Fruit fly (Drosophila melanogaster): ENCODE data around the gene Sap47.

Sap47 gene

dm6 chr3R:15972979-15973486, 38.1 kb downstream of the Sap47 start, which contains the start of gene Hel89B (continued):
- peak; percentile 13 for TF ChIP-seq BtbVII (GFP tag; optimal IDR thresholded peaks at IDR 0.05)
- peak; percentile 13 for TF ChIP-seq CG10147 (GFP tag; optimal IDR thresholded peaks at IDR 0.05)
- no peak for TF ChIP-seq hbn (GFP tag; IDR thresholded peaks at IDR 0.05; ENCODE audit: partially characterized antibody)
- no peak for TF ChIP-seq Nf-YA (GFP tag; IDR thresholded peaks at IDR 0.05)
- TF ChIP-seq salm (tag; optimal IDR thresholded peaks at IDR 0.05), result no peak
- TF ChIP-seq CG14860 (GFP tag; IDR thresholded peaks at IDR 0.05; ENCODE audit: partially characterized antibody), result no peak
- no peak for TF ChIP-seq CHES-1-like (GFP tag; optimal IDR thresholded peaks at IDR 0.05)
- TF ChIP-seq CG11504 (tag; optimal IDR thresholded peaks at IDR 0.05), result peak; percentile 76
- TF ChIP-seq CG17912 (GFP tag; optimal IDR thresholded peaks at IDR 0.05), result no peak
- no peak for TF ChIP-seq en (GFP tag; optimal IDR thresholded peaks at IDR 0.05)
- TF ChIP-seq CG11695 (GFP tag; IDR thresholded peaks at IDR 0.05), result no peak
- TF ChIP-seq zen2 (GFP tag; IDR thresholded peaks at IDR 0.05; ENCODE audit: partially characterized antibody), result no peak
- peak; percentile 63 for TF ChIP-seq HLH54F (GFP tag; optimal IDR thresholded peaks at IDR 0.05)
- no peak for TF ChIP-seq CG10321 (GFP tag; IDR thresholded peaks at IDR 0.05)
- TF ChIP-seq CG3726 (GFP tag; IDR thresholded peaks at IDR 0.05), result no peak
- TF ChIP-seq CG7357 (GFP tag; IDR thresholded peaks at IDR 0.05), result peak; percentile 100
- TF ChIP-seq Ada2b (GFP tag; IDR thresholded peaks at IDR 0.05), result no peak
- no peak for TF ChIP-seq CG12071 (GFP tag; optimal IDR thresholded peaks at IDR 0.05)
- no peak for TF ChIP-seq CG15479 (GFP tag; optimal IDR thresholded peaks at IDR 0.05)
- TF ChIP-seq zen (tag; optimal IDR thresholded peaks at IDR 0.05), result peak; percentile 73
- TF ChIP-seq sima (GFP tag; optimal IDR thresholded peaks at IDR 0.05), result peak; percentile 20
- TF ChIP-seq TFAM (GFP tag; optimal IDR thresholded peaks at IDR 0.05), result no peak
- peak; percentile 65 for TF ChIP-seq Fer2 (tag; optimal IDR thresholded peaks at IDR 0.05)
- no peak for TF ChIP-seq D (optimal IDR thresholded peaks at IDR 0.05)
- TF ChIP-seq D (GFP tag; optimal IDR thresholded peaks at IDR 0.05), result no peak
- no peak for TF ChIP-seq sna (GFP tag; IDR thresholded peaks at IDR 0.05; ENCODE audit: partially characterized antibody)
- no peak for TF ChIP-seq CG4360 (GFP tag; IDR thresholded peaks at IDR 0.05)
- no peak for TF ChIP-seq CG12104 (GFP tag; optimal IDR thresholded peaks at IDR 0.05)
- TF ChIP-seq Hsf (GFP tag; optimal IDR thresholded peaks at IDR 0.05), result peak; percentile 80
- peak; percentile 51 for TF ChIP-seq dmrt99B (tag; optimal IDR thresholded peaks at IDR 0.05)
- TF ChIP-seq CG2712 (tag; optimal IDR thresholded peaks at IDR 0.05), result peak; percentile 81
- TF ChIP-seq CG9817 (tag; optimal IDR thresholded peaks at IDR 0.05), result peak; percentile 89
- no peak for TF ChIP-seq E2f1 (GFP tag; IDR thresholded peaks at IDR 0.05)
- TF ChIP-seq peb (GFP tag; IDR thresholded peaks at IDR 0.05), result no peak
- TF ChIP-seq CG11696 (GFP tag; IDR thresholded peaks at IDR 0.05), result no peak
- TF ChIP-seq CG1647 (GFP tag; optimal IDR thresholded peaks at IDR 0.05), result peak; percentile 30
- no peak for TF ChIP-seq stc (GFP tag; IDR thresholded peaks at IDR 0.05)
- no peak for TF ChIP-seq ham (GFP tag; IDR thresholded peaks at IDR 0.05)
- TF ChIP-seq Hey (tag; optimal IDR thresholded peaks at IDR 0.05), result no peak
- TF ChIP-seq ftz-f1 (GFP tag; optimal IDR thresholded peaks at IDR 0.05), result no peak
- no peak for TF ChIP-seq CG8281 (tag; optimal IDR thresholded peaks at IDR 0.05)
- peak; percentile 6 for TF ChIP-seq lab (GFP tag; optimal IDR thresholded peaks at IDR 0.05)
- no peak for TF ChIP-seq zf30C (GFP tag; optimal IDR thresholded peaks at IDR 0.05)
- peak; percentile 68 for TF ChIP-seq CG17829 (tag; optimal IDR thresholded peaks at IDR 0.05)
- peak; percentile 89 for TF ChIP-seq CG2116 (GFP tag; optimal IDR thresholded peaks at IDR 0.05)
- TF ChIP-seq Gsc (GFP tag; IDR thresholded peaks at IDR 0.05), result no peak
- no peak for TF ChIP-seq exex (tag; optimal IDR thresholded peaks at IDR 0.05)
- no peak for TF ChIP-seq CTCF (GFP tag; optimal IDR thresholded peaks at IDR 0.05)
- no peak for TF ChIP-seq repo (GFP tag; optimal IDR thresholded peaks at IDR 0.05)
- TF ChIP-seq lov (optimal IDR thresholded peaks at IDR 0.05), result no peak
- TF ChIP-seq lov (GFP tag; IDR thresholded peaks at IDR 0.05), result no peak
- TF ChIP-seq CrebB (tag; optimal IDR thresholded peaks at IDR 0.05), result no peak

Data from whole organism, embryonic.